Fruit fly (Drosophila melanogaster) whole organism, adult: Measurements from ENCODE around the gene PKD.
A peak's percentile ranks its signal among the peaks of the same experiment; 100 is the strongest.

Experiments
- CG11617 ChIP-seq: fragments of 200-800 bp; sonication (Bioruptor generic); optimal IDR thresholded peaks from 2 replicates; lab custom pipeline; 2017; ENCODE audit warnings: mild to moderate bottlenecking, missing biosample characterization, missing genetic modification reagents, missing genetic modification characterization
- CG12768 ChIP-seq: fragments of 200-800 bp; sonication (Bioruptor generic); optimal IDR thresholded peaks from 2 replicates; lab custom pipeline; 2017; ENCODE audit warnings: missing biosample characterization, missing genetic modification characterization, mild to moderate bottlenecking, moderate library complexity, missing genetic modification reagents
- CG14711 ChIP-seq: fragments of 200-800 bp; sonication (Bioruptor generic); optimal IDR thresholded peaks from 2 replicates; lab custom pipeline; 2018; ENCODE audit warnings: missing biosample characterization, mild to moderate bottlenecking, missing genetic modification characterization, moderate library complexity
- CG1620 ChIP-seq: fragments of 200-800 bp; sonication (Bioruptor generic); optimal IDR thresholded peaks from 2 replicates; lab custom pipeline; 2016; ENCODE audit warnings: missing biosample characterization, missing genetic modification characterization
- CG33017 ChIP-seq: fragments of 200-800 bp; sonication (Bioruptor generic); optimal IDR thresholded peaks from 2 replicates; lab custom pipeline; 2018; ENCODE audit warnings: missing biosample characterization, mild to moderate bottlenecking, missing genetic modification characterization, moderate library complexity
- CG5204 ChIP-seq: fragments of 200-800 bp; sonication (Bioruptor generic); optimal IDR thresholded peaks from 2 replicates; lab custom pipeline; 2016; ENCODE audit warnings: missing biosample characterization, missing genetic modification characterization
- CG7045 ChIP-seq: fragments of 200-800 bp; sonication (Bioruptor generic); optimal IDR thresholded peaks from 2 replicates; lab custom pipeline; 2017; ENCODE audit warnings: missing biosample characterization, mild to moderate bottlenecking, missing genetic modification characterization
- CG7101 ChIP-seq: fragments of 200-800 bp; sonication (Bioruptor generic); optimal IDR thresholded peaks from 2 replicates; lab custom pipeline; 2018; ENCODE audit warnings: missing biosample characterization, mild to moderate bottlenecking, missing genetic modification characterization, moderate library complexity
- Clk ChIP-seq: fragments of 200-800 bp; sonication (Bioruptor generic); optimal IDR thresholded peaks from 2 replicates; lab custom pipeline; 2017; ENCODE audit warnings: missing biosample characterization, missing genetic modification characterization
- Crg-1 ChIP-seq: fragments of 200-800 bp; sonication (Bioruptor generic); optimal IDR thresholded peaks from 2 replicates; lab custom pipeline; 2016; ENCODE audit warnings: missing biosample characterization, missing genetic modification characterization
- Hr96 ChIP-seq: fragments of 200-800 bp; sonication (Bioruptor generic); optimal IDR thresholded peaks from 2 replicates; lab custom pipeline; 2016; ENCODE audit warnings: missing biosample characterization, missing genetic modification characterization
- Mnt ChIP-seq: fragments of 200-800 bp; sonication (Bioruptor generic); optimal IDR thresholded peaks from 2 replicates; lab custom pipeline; 2016; ENCODE audit warnings: missing biosample characterization, mild to moderate bottlenecking, missing genetic modification characterization
- bab1 ChIP-seq: fragments of 200-800 bp; sonication (Bioruptor generic); optimal IDR thresholded peaks from 3 replicates; lab custom pipeline; 2019; ENCODE audit warnings: missing biosample characterization, mild to moderate bottlenecking, missing genetic modification characterization, moderate library complexity
- cic ChIP-seq: fragments of 200-800 bp; sonication (Bioruptor generic); optimal IDR thresholded peaks from 2 replicates; lab custom pipeline; 2017; ENCODE audit warnings: missing biosample characterization, mild to moderate bottlenecking, missing genetic modification characterization, moderate library complexity
- cnc ChIP-seq, 2 experiments: fragments of >200 bp; optimal IDR thresholded peaks; 2 replicates each; lab custom pipeline; 2017
- kay ChIP-seq: fragments of 200-800 bp; sonication (Bioruptor generic); peaks from one replicate; lab custom pipeline; 2016; ENCODE audit warnings: missing biosample characterization, missing genetic modification characterization, borderline replicate concordance
- ovo ChIP-seq: fragments of 200-800 bp; sonication (Bioruptor generic); optimal IDR thresholded peaks from 2 replicates; lab custom pipeline; 2016; ENCODE audit warnings: missing biosample characterization, missing genetic modification characterization
- pad ChIP-seq: fragments of 200-800 bp; sonication (Bioruptor generic); optimal IDR thresholded peaks from 3 replicates; lab custom pipeline; 2017; ENCODE audit warnings: missing biosample characterization, missing genetic modification characterization, mild to moderate bottlenecking, moderate library complexity, missing genetic modification reagents
- tj ChIP-seq: fragments of 200-800 bp; sonication (Bioruptor generic); optimal IDR thresholded peaks from 3 replicates; lab custom pipeline; 2017; ENCODE audit warnings: missing biosample characterization, mild to moderate bottlenecking, missing genetic modification characterization, moderate library complexity
- toe ChIP-seq: fragments of 200-800 bp; sonication (Bioruptor generic); optimal IDR thresholded peaks from 2 replicates; lab custom pipeline; 2016; ENCODE audit warnings: missing biosample characterization, missing genetic modification characterization

PKD gene

dm6 chr3R:18295262-18295944, 18.8 kb downstream of the PKD start:
- TF ChIP-seq CG7045 (GFP tag; lab: Kevin White, UChicago) (no peak), CG12768 (GFP tag; lab: Kevin White, UChicago) (no peak), kay (GFP tag; lab: Kevin White, UChicago) (peak; percentile 77)

DNA sequence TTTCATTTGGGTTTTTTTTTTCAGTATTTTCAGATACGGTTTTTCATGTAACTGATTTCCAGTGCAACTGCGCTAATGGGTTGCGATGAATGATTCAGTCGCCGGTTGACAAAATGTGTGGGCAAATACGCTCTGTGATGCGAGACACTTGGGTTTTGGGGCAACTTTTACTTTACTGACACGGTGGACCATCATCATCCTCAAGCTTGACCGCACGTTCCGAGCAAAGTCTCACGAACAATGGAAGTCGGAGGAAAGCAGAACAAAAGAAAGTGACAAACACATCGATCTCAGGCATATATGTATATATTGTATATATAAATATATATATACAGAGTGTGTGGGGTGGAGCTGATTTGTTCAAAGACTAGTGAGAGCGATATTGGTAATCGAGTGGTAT, 19.7 kb downstream of the PKD start:
- TF ChIP-seq kay (GFP tag; lab: Kevin White, UChicago) (no peak), CG33017 (tag; lab: Kevin White, UChicago) (no peak), CG1620 (GFP tag; lab: Kevin White, UChicago) (no peak), tj (no peak), CG14711 (tag; lab: Kevin White, UChicago) (no peak), cnc (optimal IDR thresholded peaks at IDR 0.05; lab: Kevin White, UChicago) (no peak), CG5204 (GFP tag; lab: Kevin White, UChicago) (no peak), CG11617 (GFP tag; lab: Kevin White, UChicago) (no peak), CG7101 (no peak), Clk (GFP tag; lab: Kevin White, UChicago) (no peak), pad (no peak), CG7045 (GFP tag; lab: Kevin White, UChicago) (no peak)

dm6 chr3R:18292371-18292770, 21.8 kb downstream of the PKD start:
- TF ChIP-seq CG12768 (GFP tag; lab: Kevin White, UChicago) (no peak), Mnt (peak; percentile 30)

DNA sequence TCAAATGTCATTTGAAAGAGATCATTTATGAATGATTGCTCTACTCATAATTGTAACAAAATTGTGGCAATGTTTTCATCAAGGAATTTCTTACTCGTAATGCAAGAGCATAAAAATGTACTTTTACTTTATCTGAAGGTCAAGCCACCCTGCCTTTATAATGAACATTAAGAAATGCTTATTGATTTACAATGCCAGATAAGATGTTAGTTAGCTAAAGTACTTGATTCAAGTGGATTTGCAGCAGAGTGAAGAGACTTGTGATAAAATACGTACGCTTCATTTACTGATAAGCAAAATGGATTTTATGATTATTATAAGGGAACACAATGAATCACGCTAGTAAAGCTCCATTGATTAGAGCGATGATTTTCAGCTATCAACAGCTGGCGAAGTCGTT, 22.4 kb downstream of the PKD start:
- no peak for TF ChIP-seq CG11617 (GFP tag; lab: Kevin White, UChicago)
- TF ChIP-seq cic (GFP tag; lab: Kevin White, UChicago) = peak; percentile 48

DNA sequence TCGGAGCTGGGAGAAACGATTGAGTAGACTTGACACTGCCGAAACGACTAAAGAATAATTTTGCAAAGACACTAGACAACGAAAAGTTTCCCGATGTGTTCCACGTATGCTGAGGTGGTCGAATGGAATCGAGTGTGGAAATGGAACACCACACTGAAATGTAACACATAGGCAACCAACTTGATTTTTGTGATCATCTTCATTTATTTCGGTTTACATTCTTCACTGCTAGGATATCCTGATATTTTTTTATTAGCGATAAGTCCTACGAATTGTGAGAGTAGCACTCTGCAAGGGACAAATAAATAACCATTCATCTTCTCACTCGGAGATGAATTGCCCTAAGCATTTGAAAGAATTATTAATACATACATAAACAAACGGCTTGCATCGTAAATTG, 25.5 kb downstream of the PKD start, which contains the start of gene CG7131:
Gene CG7131, minus strand, starts transcription at position 101 of the 400 bp plus-strand sequence.
- no peak for TF ChIP-seq Crg-1 (GFP tag; lab: Kevin White, UChicago)
- no peak for TF ChIP-seq cic (GFP tag; lab: Kevin White, UChicago)
- TF ChIP-seq bab1 (GFP tag; lab: Kevin White, UChicago) = no peak
- no peak for TF ChIP-seq CG1620 (GFP tag; lab: Kevin White, UChicago)
- no peak for TF ChIP-seq CG5204 (GFP tag; lab: Kevin White, UChicago)
- TF ChIP-seq CG33017 (tag; lab: Kevin White, UChicago) = no peak
- no peak for TF ChIP-seq CG7101
- TF ChIP-seq Hr96 = no peak
- TF ChIP-seq cnc (optimal IDR thresholded peaks at IDR 0.05; lab: Kevin White, UChicago) = no peak
- no peak for TF ChIP-seq pad
- TF ChIP-seq toe = no peak
- TF ChIP-seq CG14711 (tag; lab: Kevin White, UChicago) = no peak
- no peak for TF ChIP-seq CG11617 (GFP tag; lab: Kevin White, UChicago)
- TF ChIP-seq ovo = no peak
- no peak for TF ChIP-seq Clk (GFP tag; lab: Kevin White, UChicago)

- TF ChIP-seq bab1 (GFP tag; lab: Kevin White, UChicago) (peak; percentile 11), CG1620 (GFP tag; lab: Kevin White, UChicago) (no peak), Mnt (peak; percentile 97)
These were observed 30.8 kb downstream of the PKD start, which contains the start of the genes CG14312 and CG8064 for dm6 chr3R:18283441-18283840. CG14312 (minus strand) TSS chr3R:18283528. CG8064 (plus strand) TSS chr3R:18283660.

- TF ChIP-seq pad = no peak
- no peak for TF ChIP-seq CG33017 (tag; lab: Kevin White, UChicago)
- TF ChIP-seq cic (GFP tag; lab: Kevin White, UChicago) = no peak
- TF ChIP-seq CG11617 (GFP tag; lab: Kevin White, UChicago) = no peak
- no peak for TF ChIP-seq CG12768 (GFP tag; lab: Kevin White, UChicago)
- TF ChIP-seq kay (GFP tag; lab: Kevin White, UChicago) = no peak
These were observed 33.2 kb downstream of the PKD start for dm6 chr3R:18280866-18281473.

DNA sequence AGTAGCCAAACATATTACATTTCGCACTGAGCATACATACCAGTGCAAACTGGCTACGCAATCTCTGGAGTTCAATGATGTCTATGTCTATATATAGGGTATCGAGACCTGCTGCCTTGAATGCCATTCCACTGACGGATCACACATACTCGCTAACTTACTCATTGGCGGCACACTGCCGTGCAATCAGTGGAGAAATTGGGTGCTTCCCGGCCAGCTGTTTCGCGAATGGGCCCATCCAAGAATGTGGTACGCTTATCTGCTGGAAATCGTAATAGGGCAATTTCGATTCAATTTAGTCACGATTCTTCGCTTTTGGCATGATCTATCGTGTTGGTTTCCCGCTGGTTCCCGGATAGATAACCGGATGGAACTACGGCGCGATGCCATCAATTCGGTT, 34.1 kb downstream of the PKD start:
- no peak for TF ChIP-seq kay (GFP tag; lab: Kevin White, UChicago)
- TF ChIP-seq tj = no peak
- no peak for TF ChIP-seq cic (GFP tag; lab: Kevin White, UChicago)
- TF ChIP-seq CG1620 (GFP tag; lab: Kevin White, UChicago) = no peak
- TF ChIP-seq Clk (GFP tag; lab: Kevin White, UChicago) = no peak
- TF ChIP-seq pad = no peak
- no peak for TF ChIP-seq bab1 (GFP tag; lab: Kevin White, UChicago)
- TF ChIP-seq CG14711 (tag; lab: Kevin White, UChicago) = no peak
- TF ChIP-seq CG11617 (GFP tag; lab: Kevin White, UChicago) = no peak
- no peak for TF ChIP-seq CG7045 (GFP tag; lab: Kevin White, UChicago)
- no peak for TF ChIP-seq Crg-1 (GFP tag; lab: Kevin White, UChicago)
- TF ChIP-seq CG33017 (tag; lab: Kevin White, UChicago) = no peak
- no peak for TF ChIP-seq ovo
